Worm (Caenorhabditis elegans): Measurements from ENCODE around the gene nhr-66.

Gene nhr-66

ce11 chrIV:8260848-8261638, 24.6 kb upstream of the nhr-66 start, which contains the start of gene vit-6:
TSS of gene vit-6 (plus strand) at chrIV:8261157.
- TF ChIP-seq tbx-11 (GFP tag; IDR thresholded peaks at IDR 0.05) (no peak), aly-1 (tag; optimal IDR thresholded peaks at IDR 0.05) (no peak), F13C5.2 (tag; optimal IDR thresholded peaks at IDR 0.05) (no peak), pes-1 (GFP tag; IDR thresholded peaks at IDR 0.05) (no peak), ets-7 (tag; optimal IDR thresholded peaks at IDR 0.05) (no peak), hmbx-1 (tag; optimal IDR thresholded peaks at IDR 0.05) (no peak), ceh-36 (tag; optimal IDR thresholded peaks at IDR 0.05) (no peak), ceh-13 (GFP tag; optimal IDR thresholded peaks at IDR 0.05) (no peak), hnd-1 (tag; optimal IDR thresholded peaks at IDR 0.05) (no peak), scrt-1 (GFP tag; IDR thresholded peaks at IDR 0.05) (no peak), B0310.2 (tag; optimal IDR thresholded peaks at IDR 0.05) (no peak), flt-1 (GFP tag; IDR thresholded peaks at IDR 0.05) (no peak), sea-1 (GFP tag; conservative IDR thresholded peaks at IDR 0.05) (no peak), hmg-4 (GFP tag; optimal IDR thresholded peaks at IDR 0.05) (no peak), ama-1 (optimal IDR thresholded peaks at IDR 0.05) (no peak), tbx-37 (GFP tag; conservative IDR thresholded peaks at IDR 0.05) (no peak), tra-4 (tag; optimal IDR thresholded peaks at IDR 0.05) (no peak)

- no peak for TF ChIP-seq hnd-1 (tag; optimal IDR thresholded peaks at IDR 0.05)
- no peak for TF ChIP-seq hmg-4 (GFP tag; optimal IDR thresholded peaks at IDR 0.05)
- no peak for TF ChIP-seq hmbx-1 (tag; optimal IDR thresholded peaks at IDR 0.05)
- no peak for TF ChIP-seq ama-1 (optimal IDR thresholded peaks at IDR 0.05)
- no peak for TF ChIP-seq tbx-37 (GFP tag; conservative IDR thresholded peaks at IDR 0.05)
- TF ChIP-seq tra-4 (tag; optimal IDR thresholded peaks at IDR 0.05) = no peak
- no peak for TF ChIP-seq flt-1 (GFP tag; IDR thresholded peaks at IDR 0.05)
- no peak for TF ChIP-seq ceh-36 (tag; optimal IDR thresholded peaks at IDR 0.05)
- no peak for TF ChIP-seq aly-1 (tag; optimal IDR thresholded peaks at IDR 0.05)
- no peak for TF ChIP-seq ets-7 (tag; optimal IDR thresholded peaks at IDR 0.05)
- no peak for TF ChIP-seq ceh-13 (GFP tag; optimal IDR thresholded peaks at IDR 0.05)
- TF ChIP-seq F13C5.2 (tag; optimal IDR thresholded peaks at IDR 0.05) = no peak
- no peak for TF ChIP-seq scrt-1 (GFP tag; IDR thresholded peaks at IDR 0.05)
- TF ChIP-seq tbx-11 (GFP tag; IDR thresholded peaks at IDR 0.05) = no peak
Observed at ce11 chrIV:8259904-8260303, 23.5 kb upstream of the nhr-66 start, which contains the start of gene K07H8.7. TSS of gene K07H8.7 (minus strand) at chrIV:8260004.

DNA sequence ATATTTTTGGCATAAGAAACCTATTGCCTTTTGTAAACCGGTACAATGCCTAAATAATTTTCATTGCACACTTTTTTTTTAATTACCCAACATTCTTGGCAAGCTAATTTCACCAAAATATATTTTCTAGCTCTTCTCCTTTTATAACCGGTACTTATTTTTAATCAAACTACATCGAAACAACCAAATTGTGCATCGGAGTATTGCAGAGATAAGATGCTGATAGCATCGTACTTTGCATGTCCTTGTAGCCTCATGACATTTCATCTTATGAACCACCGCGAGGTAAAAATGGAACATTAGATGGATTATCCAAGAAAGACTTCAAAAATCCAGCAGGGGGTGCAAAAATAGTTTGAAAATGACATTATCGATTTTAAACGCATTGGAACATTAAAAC, 18.8 kb upstream of the nhr-66 start:
- TF ChIP-seq ama-1 (optimal IDR thresholded peaks at IDR 0.05) = no peak
- TF ChIP-seq pes-1 (GFP tag; IDR thresholded peaks at IDR 0.05) = no peak
- TF ChIP-seq B0310.2 (tag; optimal IDR thresholded peaks at IDR 0.05) = no peak
- TF ChIP-seq ets-7 (tag; optimal IDR thresholded peaks at IDR 0.05) = no peak
- no peak for TF ChIP-seq hmbx-1 (tag; optimal IDR thresholded peaks at IDR 0.05)
- TF ChIP-seq hnd-1 (tag; optimal IDR thresholded peaks at IDR 0.05) = no peak
- no peak for TF ChIP-seq tra-4 (tag; optimal IDR thresholded peaks at IDR 0.05)
- TF ChIP-seq ceh-36 (tag; optimal IDR thresholded peaks at IDR 0.05) = no peak
- no peak for TF ChIP-seq ceh-13 (GFP tag; optimal IDR thresholded peaks at IDR 0.05)
- TF ChIP-seq hmg-4 (GFP tag; optimal IDR thresholded peaks at IDR 0.05) = no peak
- no peak for TF ChIP-seq flt-1 (GFP tag; IDR thresholded peaks at IDR 0.05)
- no peak for TF ChIP-seq tbx-11 (GFP tag; IDR thresholded peaks at IDR 0.05)
- no peak for TF ChIP-seq aly-1 (tag; optimal IDR thresholded peaks at IDR 0.05)

ce11 chrIV:8254193-8254592, 17.8 kb upstream of the nhr-66 start:
- TF ChIP-seq tbx-37 (GFP tag; conservative IDR thresholded peaks at IDR 0.05) (no peak), sea-1 (GFP tag; conservative IDR thresholded peaks at IDR 0.05) (no peak), aly-1 (tag; optimal IDR thresholded peaks at IDR 0.05) (no peak), pes-1 (GFP tag; IDR thresholded peaks at IDR 0.05) (no peak), ama-1 (optimal IDR thresholded peaks at IDR 0.05) (no peak), hmbx-1 (tag; optimal IDR thresholded peaks at IDR 0.05) (no peak), ets-7 (tag; optimal IDR thresholded peaks at IDR 0.05) (no peak), hmg-4 (GFP tag; optimal IDR thresholded peaks at IDR 0.05) (no peak), flt-1 (GFP tag; IDR thresholded peaks at IDR 0.05) (no peak), ceh-13 (GFP tag; optimal IDR thresholded peaks at IDR 0.05) (no peak), tbx-11 (GFP tag; IDR thresholded peaks at IDR 0.05) (no peak)

DNA sequence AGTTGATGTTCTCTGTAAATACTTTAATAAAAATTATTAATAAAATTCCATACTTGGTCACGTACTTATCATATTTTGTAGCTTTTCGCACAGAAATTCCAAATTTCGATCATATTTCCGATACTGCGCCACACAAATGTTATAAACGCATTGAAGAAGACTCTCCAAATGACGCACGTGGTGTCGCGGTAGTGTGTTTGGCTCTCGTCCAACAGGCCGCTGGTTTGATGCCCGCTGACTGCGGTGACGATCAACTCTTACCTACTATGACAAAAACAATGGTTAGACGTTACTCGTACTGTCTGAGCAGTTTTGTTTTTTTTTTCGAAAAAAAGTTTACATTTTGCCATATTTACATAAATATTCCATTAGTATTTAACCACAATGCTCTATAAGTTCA, 16.5 kb upstream of the nhr-66 start:
- TF ChIP-seq B0310.2 (tag; optimal IDR thresholded peaks at IDR 0.05) = peak; percentile 97
- peak; percentile 81 for TF ChIP-seq ets-7 (tag; optimal IDR thresholded peaks at IDR 0.05)
- TF ChIP-seq ama-1 (optimal IDR thresholded peaks at IDR 0.05) = no peak
- peak; percentile 93 for TF ChIP-seq hnd-1 (tag; optimal IDR thresholded peaks at IDR 0.05)
- TF ChIP-seq flt-1 (GFP tag; IDR thresholded peaks at IDR 0.05) = peak; percentile 99
- TF ChIP-seq ceh-13 (GFP tag; optimal IDR thresholded peaks at IDR 0.05) = peak; percentile 97
- TF ChIP-seq hmg-4 (GFP tag; optimal IDR thresholded peaks at IDR 0.05) = no peak
- TF ChIP-seq pes-1 (GFP tag; IDR thresholded peaks at IDR 0.05) = peak; percentile 97
- peak; percentile 92 for TF ChIP-seq hmbx-1 (tag; optimal IDR thresholded peaks at IDR 0.05)
- peak; percentile 96 for TF ChIP-seq tbx-11 (GFP tag; IDR thresholded peaks at IDR 0.05)
- peak; percentile 91 for TF ChIP-seq aly-1 (tag; optimal IDR thresholded peaks at IDR 0.05)
- peak; percentile 91 for TF ChIP-seq tra-4 (tag; optimal IDR thresholded peaks at IDR 0.05)
- peak; percentile 96; the same call in 1 of the 2 replicates for TF ChIP-seq scrt-1 (GFP tag; IDR thresholded peaks at IDR 0.05)
- TF ChIP-seq ceh-36 (tag; optimal IDR thresholded peaks at IDR 0.05) = peak; percentile 97
- TF ChIP-seq tbx-37 (GFP tag; conservative IDR thresholded peaks at IDR 0.05) = peak; percentile 95
- peak; percentile 98 for TF ChIP-seq F13C5.2 (tag; optimal IDR thresholded peaks at IDR 0.05)
- TF ChIP-seq sea-1 (GFP tag; conservative IDR thresholded peaks at IDR 0.05) = peak; percentile 95

- TF ChIP-seq ets-7 (tag; optimal IDR thresholded peaks at IDR 0.05) (no peak), hmbx-1 (tag; optimal IDR thresholded peaks at IDR 0.05) (no peak), scrt-1 (GFP tag; IDR thresholded peaks at IDR 0.05) (no peak), sea-1 (GFP tag; conservative IDR thresholded peaks at IDR 0.05) (no peak), tbx-37 (GFP tag; conservative IDR thresholded peaks at IDR 0.05) (no peak), F13C5.2 (tag; optimal IDR thresholded peaks at IDR 0.05) (no peak), tbx-11 (GFP tag; IDR thresholded peaks at IDR 0.05) (no peak), flt-1 (GFP tag; IDR thresholded peaks at IDR 0.05) (no peak), ceh-36 (tag; optimal IDR thresholded peaks at IDR 0.05) (no peak), aly-1 (tag; optimal IDR thresholded peaks at IDR 0.05) (no peak), ama-1 (optimal IDR thresholded peaks at IDR 0.05) (no peak), pes-1 (GFP tag; IDR thresholded peaks at IDR 0.05) (no peak), tra-4 (tag; optimal IDR thresholded peaks at IDR 0.05) (no peak)
Observed at ce11 chrIV:8251346-8251745, 14.9 kb upstream of the nhr-66 start.
